Fruit fly (Drosophila melanogaster): Measurements from ENCODE around the gene Dph4.
A peak's percentile ranks its signal among the peaks of the same experiment; 100 is the strongest.

dm6 chr3R:5620387-5620956 lies 3.5 kb downstream of the Dph4 start:
- peak; percentile 47 for TF ChIP-seq tap (tag; optimal IDR thresholded peaks at IDR 0.05)
- TF ChIP-seq CG10431 (GFP tag; optimal IDR thresholded peaks at IDR 0.05), result no peak
- peak; percentile 48 for TF ChIP-seq CG1602 (GFP tag; optimal IDR thresholded peaks at IDR 0.05)
- TF ChIP-seq Ravus (GFP tag; IDR thresholded peaks at IDR 0.05), result no peak; the same call in 1 of the 2 replicates
- TF ChIP-seq dimm (GFP tag; IDR thresholded peaks at IDR 0.05), result peak; percentile 68
- no peak for TF ChIP-seq nom (GFP tag; optimal IDR thresholded peaks at IDR 0.05)
- no peak for TF ChIP-seq Jarid2 (GFP tag; optimal IDR thresholded peaks at IDR 0.05)
- peak; percentile 71 for TF ChIP-seq Abd-B (GFP tag; optimal IDR thresholded peaks at IDR 0.05)
- TF ChIP-seq Taf1 (GFP tag; IDR thresholded peaks at IDR 0.05), result no peak; the same call in 1 of the 2 replicates
